Fruit fly (Drosophila melanogaster) whole organism, embryonic: ENCODE results near the gene Alms1a.

Experiments
- Atf6 ChIP-seq: fragments of 200-800 bp; sonication (Bioruptor generic); IDR thresholded peaks from 2 replicates; pipeline ENCODE4 v1.3.6; 2022; ENCODE audit warnings: missing biosample characterization, missing genetic modification characterization
- BEAF-32 ChIP-seq: fragments of 200-800 bp; sonication (Bioruptor generic); optimal IDR thresholded peaks from 3 replicates; lab custom pipeline; 2017; ENCODE audit warnings: missing biosample characterization, missing genetic modification characterization, mild to moderate bottlenecking, moderate library complexity, missing genetic modification reagents
- Bgb ChIP-seq: fragments of 200-800 bp; sonication (Bioruptor generic); IDR thresholded peaks from 2 replicates; pipeline ENCODE4 v1.3.6; 2022; ENCODE audit warnings: missing biosample characterization, missing genetic modification characterization; ENCODE audit not compliant: partially characterized antibody
- CG13296 ChIP-seq: fragments of 200-800 bp; sonication (Bioruptor generic); optimal IDR thresholded peaks from 3 replicates; lab custom pipeline; 2018; ENCODE audit warnings: missing biosample characterization, mild to moderate bottlenecking, missing genetic modification characterization
- CG14860 ChIP-seq: fragments of 200-800 bp; sonication (Bioruptor generic); IDR thresholded peaks from 3 replicates; pipeline ENCODE4 v1.3.6; 2022; ENCODE audit warnings: missing biosample characterization, missing genetic modification characterization; ENCODE audit not compliant: partially characterized antibody
- CG15269 ChIP-seq: fragments of 200-800 bp; sonication (Bioruptor generic); optimal IDR thresholded peaks from 2 replicates; lab custom pipeline; 2018; ENCODE audit warnings: missing biosample characterization, mild to moderate bottlenecking, missing genetic modification characterization, moderate library complexity
- CG15514 ChIP-seq: fragments of 200-800 bp; sonication (Bioruptor generic); optimal IDR thresholded peaks from 3 replicates; lab custom pipeline; 2017; ENCODE audit warnings: missing biosample characterization, missing genetic modification characterization, mild to moderate bottlenecking, moderate library complexity, missing genetic modification reagents
- CG2875 ChIP-seq: fragments of 200-800 bp; sonication (Bioruptor generic); optimal IDR thresholded peaks from 2 replicates; lab custom pipeline; 2017; ENCODE audit warnings: missing biosample characterization, mild to moderate bottlenecking, missing genetic modification characterization, missing genetic modification reagents
- CG33213 ChIP-seq: fragments of 200-800 bp; sonication (Bioruptor generic); optimal IDR thresholded peaks from 3 replicates; lab custom pipeline; 2016; ENCODE audit warnings: missing biosample characterization, missing genetic modification characterization
- CG34376 ChIP-seq: fragments of 200-800 bp; sonication (Bioruptor generic); optimal IDR thresholded peaks from 2 replicates; lab custom pipeline; 2018; ENCODE audit warnings: missing biosample characterization, mild to moderate bottlenecking, missing genetic modification characterization
- CG3838 ChIP-seq: fragments of 200-800 bp; sonication (Bioruptor generic); optimal IDR thresholded peaks from 3 replicates; lab custom pipeline; 2016; ENCODE audit warnings: missing biosample characterization, missing genetic modification characterization
- CG3995 ChIP-seq: fragments of 200-800 bp; sonication (Bioruptor generic); optimal IDR thresholded peaks from 3 replicates; lab custom pipeline; 2016; ENCODE audit warnings: missing biosample characterization, missing genetic modification characterization
- CG4282 ChIP-seq: fragments of 200-800 bp; sonication (Bioruptor generic); optimal IDR thresholded peaks from 2 replicates; lab custom pipeline; 2016; ENCODE audit warnings: missing biosample characterization, missing genetic modification characterization
- CG4328 ChIP-seq: fragments of 200-800 bp; sonication (Bioruptor generic); optimal IDR thresholded peaks from 3 replicates; lab custom pipeline; 2017; ENCODE audit warnings: missing biosample characterization, missing genetic modification reagents, missing genetic modification characterization
- CG4360 ChIP-seq: fragments of 200-800 bp; sonication (Bioruptor generic); IDR thresholded peaks from 2 replicates; pipeline ENCODE4 v1.3.6; 2022; ENCODE audit warnings: missing biosample characterization, missing genetic modification characterization
- CG5180 ChIP-seq: fragments of 200-800 bp; sonication (Bioruptor generic); optimal IDR thresholded peaks from 3 replicates; lab custom pipeline; 2017; ENCODE audit warnings: missing biosample characterization, missing genetic modification characterization, mild to moderate bottlenecking, moderate library complexity, missing genetic modification reagents
- CG8944 ChIP-seq: fragments of 200-800 bp; sonication (Bioruptor generic); optimal IDR thresholded peaks from 3 replicates; lab custom pipeline; 2016; ENCODE audit warnings: missing biosample characterization, missing genetic modification characterization
- CoRest ChIP-seq: fragments of 200-800 bp; sonication (Bioruptor generic); optimal IDR thresholded peaks from 3 replicates; lab custom pipeline; 2018; ENCODE audit warnings: missing biosample characterization, mild to moderate bottlenecking, missing genetic modification characterization, moderate library complexity
- Eip74EF ChIP-seq, 2 experiments: fragments of 200-800 bp in 1 of 2; fragments of >200 bp in 1 of 2; sonication (Bioruptor generic) in 1 of 2; optimal IDR thresholded peaks; 2 replicates each; lab custom pipeline; 2017 to 2019; ENCODE audit warnings: missing biosample characterization in 2 of 2, missing genetic modification characterization in 2 of 2, mild to moderate bottlenecking in 1 of 2, moderate library complexity in 1 of 2
- Gug ChIP-seq: fragments of 200-800 bp; sonication (Bioruptor generic); IDR thresholded peaks from 4 replicates; pipeline ENCODE4 v1.3.6; 2022; ENCODE audit warnings: missing biosample characterization, missing genetic modification characterization
- Meics ChIP-seq: fragments of 200-800 bp; sonication (Bioruptor generic); optimal IDR thresholded peaks from 2 replicates; lab custom pipeline; 2017; ENCODE audit warnings: missing biosample characterization, mild to moderate bottlenecking, missing genetic modification characterization
- Rx ChIP-seq: fragments of 200-800 bp; sonication (Bioruptor generic); IDR thresholded peaks from 2 replicates; pipeline ENCODE4 v1.3.6; 2022; ENCODE audit warnings: missing biosample characterization, missing genetic modification characterization
- ab ChIP-seq: fragments of 200-800 bp; sonication (Bioruptor generic); optimal IDR thresholded peaks from 2 replicates; lab custom pipeline; 2016; ENCODE audit warnings: missing biosample characterization, missing genetic modification characterization
- abd-A ChIP-seq: fragments of 200-800 bp; sonication (Bioruptor generic); optimal IDR thresholded peaks from 3 replicates; lab custom pipeline; 2019; ENCODE audit warnings: missing biosample characterization, mild to moderate bottlenecking, missing genetic modification characterization, moderate library complexity
- ash1 ChIP-seq: fragments of 200-800 bp; sonication (Bioruptor generic); optimal IDR thresholded peaks from 2 replicates; lab custom pipeline; 2018; ENCODE audit warnings: missing biosample characterization, mild to moderate bottlenecking, missing genetic modification characterization
- bab2 ChIP-seq: fragments of 200-800 bp; sonication (Bioruptor generic); optimal IDR thresholded peaks from 2 replicates; lab custom pipeline; 2016; ENCODE audit warnings: missing biosample characterization, missing genetic modification characterization
- bigmax ChIP-seq: fragments of 200-800 bp; sonication (Bioruptor generic); optimal IDR thresholded peaks from 2 replicates; lab custom pipeline; 2018; ENCODE audit warnings: missing biosample characterization, mild to moderate bottlenecking, missing genetic modification characterization
- cad ChIP-seq: fragments of >200 bp; optimal IDR thresholded peaks from 2 replicates; lab custom pipeline; 2017; ENCODE audit warnings: missing biosample characterization, missing genetic modification characterization
- ci ChIP-seq: fragments of 200-800 bp; sonication (Bioruptor generic); IDR thresholded peaks from 3 replicates; pipeline ENCODE4 v1.3.6; 2022; ENCODE audit warnings: missing biosample characterization, missing genetic modification characterization
- eve ChIP-seq, 2 experiments: fragments of >200 bp; optimal IDR thresholded peaks; 2 replicates each; lab custom pipeline; 2017; ENCODE audit warnings: missing biosample characterization in 2 of 2, missing genetic modification characterization in 2 of 2
- fd64A ChIP-seq: fragments of 200-800 bp; sonication (Bioruptor generic); optimal IDR thresholded peaks from 3 replicates; lab custom pipeline; 2018; ENCODE audit warnings: missing biosample characterization, mild to moderate bottlenecking, missing genetic modification characterization
- fd96Cb ChIP-seq: fragments of 200-800 bp; sonication (Bioruptor generic); optimal IDR thresholded peaks from 2 replicates; lab custom pipeline; 2018; ENCODE audit warnings: missing biosample characterization, mild to moderate bottlenecking, missing genetic modification characterization, moderate library complexity
- ftz-f1 ChIP-seq: fragments of 200-800 bp; sonication (Bioruptor generic); optimal IDR thresholded peaks from 2 replicates; lab custom pipeline; 2016; ENCODE audit warnings: missing biosample characterization, missing genetic modification characterization
- grau ChIP-seq: fragments of 200-800 bp; optimal IDR thresholded peaks from 3 replicates; lab custom pipeline; 2019; ENCODE audit warnings: missing biosample characterization, mild to moderate bottlenecking, missing genetic modification characterization, moderate library complexity
- gro ChIP-seq: fragments of 200-800 bp; sonication (Bioruptor generic); optimal IDR thresholded peaks from 2 replicates; lab custom pipeline; 2016; ENCODE audit warnings: missing biosample characterization, missing genetic modification characterization
- hb ChIP-seq: fragments of 200-800 bp; sonication (Bioruptor generic); IDR thresholded peaks from 3 replicates; pipeline ENCODE4 v1.3.6; 2022; ENCODE audit warnings: missing biosample characterization, missing genetic modification characterization; ENCODE audit not compliant: partially characterized antibody
- her ChIP-seq: fragments of 200-800 bp; sonication (Bioruptor generic); optimal IDR thresholded peaks from 2 replicates; lab custom pipeline; 2016; ENCODE audit warnings: missing biosample characterization, missing genetic modification characterization
- lbe ChIP-seq: fragments of 200-800 bp; sonication (Bioruptor generic); optimal IDR thresholded peaks from 2 replicates; lab custom pipeline; 2016; ENCODE audit warnings: missing biosample characterization, mild to moderate bottlenecking, missing genetic modification characterization
- lov ChIP-seq, 2 experiments: fragments of 200-800 bp in 1 of 2; fragments of >200 bp in 1 of 2; sonication (Bioruptor generic) in 1 of 2; IDR thresholded peaks in 1 of 2; optimal IDR thresholded peaks in 1 of 2; 2 replicates in 1 of 2; 3 replicates in 1 of 2; pipeline versions ENCODE4 v1.3.6 to Lab custom; 2017 to 2022; ENCODE audit warnings: missing biosample characterization in 1 of 2, missing genetic modification characterization in 1 of 2
- maf-S ChIP-seq: fragments of 200-800 bp; sonication (Bioruptor generic); optimal IDR thresholded peaks from 2 replicates; lab custom pipeline; 2016; ENCODE audit warnings: missing biosample characterization, missing genetic modification characterization
- onecut ChIP-seq: fragments of 200-800 bp; sonication (Bioruptor generic); IDR thresholded peaks from 2 replicates; pipeline ENCODE4 v1.3.6; 2022; ENCODE audit warnings: missing biosample characterization, missing genetic modification characterization
- peb ChIP-seq: fragments of 200-800 bp; sonication (Bioruptor generic); IDR thresholded peaks from 2 replicates; pipeline ENCODE4 v1.3.6; 2022; ENCODE audit warnings: missing biosample characterization, missing genetic modification characterization
- row ChIP-seq: fragments of 200-800 bp; sonication (Bioruptor generic); IDR thresholded peaks from 3 replicates; pipeline ENCODE4 v1.3.6; 2022; ENCODE audit warnings: missing biosample characterization, missing genetic modification characterization
- run ChIP-seq: fragments of 200-800 bp; sonication (Bioruptor generic); optimal IDR thresholded peaks from 3 replicates; lab custom pipeline; 2018; ENCODE audit warnings: missing biosample characterization, mild to moderate bottlenecking, missing genetic modification characterization
- sens-2 ChIP-seq: fragments of 200-800 bp; sonication (Bioruptor generic); IDR thresholded peaks from 2 replicates; pipeline ENCODE4 v1.3.6; 2022; ENCODE audit warnings: missing biosample characterization, missing genetic modification characterization
- slou ChIP-seq: fragments of 200-800 bp; sonication (Bioruptor generic); optimal IDR thresholded peaks from 3 replicates; lab custom pipeline; 2016; ENCODE audit warnings: missing biosample characterization, missing genetic modification characterization
- ssp ChIP-seq: fragments of 200-800 bp; sonication (Bioruptor generic); IDR thresholded peaks from 2 replicates; pipeline ENCODE4 v1.3.6; 2022; ENCODE audit warnings: missing biosample characterization, missing genetic modification characterization
- tin ChIP-seq: fragments of 200-800 bp; sonication (Bioruptor generic); optimal IDR thresholded peaks from 3 replicates; lab custom pipeline; 2016; ENCODE audit warnings: missing biosample characterization, missing genetic modification characterization
- zen ChIP-seq: fragments of 200-800 bp; sonication (Bioruptor generic); optimal IDR thresholded peaks from 3 replicates; lab custom pipeline; 2018; ENCODE audit warnings: missing biosample characterization, mild to moderate bottlenecking, missing genetic modification characterization, moderate library complexity

The Alms1a gene

DNA sequence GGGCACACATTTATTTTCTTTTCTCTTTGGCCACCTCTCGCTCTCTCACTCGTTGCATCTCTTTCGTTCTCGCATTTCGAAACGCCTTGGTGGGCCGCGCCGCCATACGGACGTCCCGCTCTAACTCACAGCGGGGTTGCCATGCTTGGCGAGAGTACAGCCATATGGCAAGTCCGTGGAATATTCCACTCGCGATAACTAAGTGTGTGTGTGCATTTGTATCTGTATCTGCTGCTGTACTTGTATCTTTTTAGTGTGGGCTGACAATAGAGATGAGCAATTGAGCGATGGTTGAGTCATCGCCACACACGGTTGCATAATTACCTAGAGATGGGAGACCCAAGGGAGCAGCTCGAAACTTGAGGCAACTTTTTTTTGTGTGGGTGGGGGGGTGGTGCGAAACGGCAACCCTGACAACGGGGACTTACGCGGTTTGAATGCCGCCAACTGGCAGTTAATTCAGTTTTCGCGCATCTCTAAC, 48.7 kb upstream of the Alms1a start (continued):
- no peak for TF ChIP-seq Eip74EF (GFP tag; optimal IDR thresholded peaks at IDR 0.05; lab: Kevin White, UChicago)
- no peak for TF ChIP-seq cad (GFP tag; lab: Kevin White, UChicago)
- peak; percentile 41 for TF ChIP-seq CG2875
- TF ChIP-seq onecut (GFP tag; lab: Robert Waterston, UW): peak; percentile 23; the same call in 1 of the 2 replicates
- TF ChIP-seq Bgb (GFP tag; lab: Robert Waterston, UW): peak; percentile 90
- peak; percentile 77 for TF ChIP-seq CG13296
- peak; percentile 90 for TF ChIP-seq BEAF-32 (GFP tag; lab: Kevin White, UChicago)
- TF ChIP-seq Rx: peak; percentile 79
- TF ChIP-seq CG34376 (GFP tag; lab: Kevin White, UChicago): peak; percentile 93
- TF ChIP-seq CG5180 (GFP tag; lab: Kevin White, UChicago): peak; percentile 40
- peak; percentile 54 for TF ChIP-seq zen
- peak; percentile 85 for TF ChIP-seq bab2 (GFP tag; lab: Kevin White, UChicago)
- peak; percentile 93 for TF ChIP-seq Gug (GFP tag; lab: Robert Waterston, UW)
- peak; percentile 84 for TF ChIP-seq tin
- TF ChIP-seq ssp: peak; percentile 75
- peak; percentile 62 for TF ChIP-seq slou
- peak; percentile 51 for TF ChIP-seq CG4360 (GFP tag; lab: Robert Waterston, UW)
- TF ChIP-seq CG15269 (tag; lab: Kevin White, UChicago): peak; percentile 85
- TF ChIP-seq CoRest (tag; lab: Kevin White, UChicago): peak; percentile 91
- TF ChIP-seq lov (optimal IDR thresholded peaks at IDR 0.05; lab: Kevin White, UChicago): no peak
- TF ChIP-seq lov (GFP tag; IDR thresholded peaks at IDR 0.05; lab: Robert Waterston, UW): peak; percentile 58; the same call in 1 of the 3 replicates
- TF ChIP-seq CG3995 (GFP tag; lab: Kevin White, UChicago): peak; percentile 61
- peak; percentile 69 for TF ChIP-seq ab (GFP tag; lab: Kevin White, UChicago)
- no peak for TF ChIP-seq eve (GFP tag; optimal IDR thresholded peaks at IDR 0.05; lab: Kevin White, UChicago)
- peak; percentile 69 for TF ChIP-seq CG3838 (GFP tag; lab: Kevin White, UChicago)
- TF ChIP-seq gro (GFP tag; lab: Kevin White, UChicago): peak; percentile 89
- no peak for TF ChIP-seq run
- TF ChIP-seq ci (GFP tag; lab: Robert Waterston, UW): peak; percentile 88
- peak; percentile 80 for TF ChIP-seq grau (tag; lab: Kevin White, UChicago)
- peak; percentile 78 for TF ChIP-seq ash1 (GFP tag; lab: Kevin White, UChicago)
- peak; percentile 82 for TF ChIP-seq CG4282 (GFP tag; lab: Kevin White, UChicago)
- TF ChIP-seq bigmax (GFP tag; lab: Kevin White, UChicago): peak; percentile 6
- TF ChIP-seq Atf6 (GFP tag; lab: Robert Waterston, UW): peak; percentile 92
- peak; percentile 67 for TF ChIP-seq fd96Cb (tag; lab: Kevin White, UChicago)
- TF ChIP-seq maf-S (GFP tag; lab: Kevin White, UChicago): peak; percentile 76
- peak; percentile 75 for TF ChIP-seq CG33213 (GFP tag; lab: Kevin White, UChicago)
- peak; percentile 84 for TF ChIP-seq CG8944 (GFP tag; lab: Kevin White, UChicago)
- TF ChIP-seq hb: peak; percentile 77; the same call in 2 of the 3 replicates
- TF ChIP-seq lbe (GFP tag; lab: Kevin White, UChicago): peak; percentile 37
- TF ChIP-seq ftz-f1 (GFP tag; lab: Kevin White, UChicago): peak; percentile 87
- TF ChIP-seq CG4328: peak; percentile 78
- peak; percentile 88 for TF ChIP-seq sens-2 (GFP tag; lab: Robert Waterston, UW)
- TF ChIP-seq peb (GFP tag; lab: Robert Waterston, UW): peak; percentile 58
- TF ChIP-seq abd-A: peak; percentile 97
- TF ChIP-seq her (GFP tag; lab: Kevin White, UChicago): peak; percentile 86
- peak; percentile 84 for TF ChIP-seq Meics (GFP tag; lab: Kevin White, UChicago)
- TF ChIP-seq CG15514: peak; percentile 89
- peak; percentile 92 for TF ChIP-seq row
- TF ChIP-seq fd64A (GFP tag; lab: Kevin White, UChicago): no peak
- peak; percentile 65 for TF ChIP-seq CG14860 (GFP tag; lab: Robert Waterston, UW)
